Fruit fly (Drosophila melanogaster) whole organism, adult: ENCODE measurements around the gene CG43845.

Experiments used
- CG11617 ChIP-seq: fragments of 200-800 bp; sonication (Bioruptor generic); optimal IDR thresholded peaks from 2 replicates; lab custom pipeline; 2017; ENCODE audit warnings: mild to moderate bottlenecking, missing biosample characterization, missing genetic modification reagents, missing genetic modification characterization
- CG12768 ChIP-seq: fragments of 200-800 bp; sonication (Bioruptor generic); optimal IDR thresholded peaks from 2 replicates; lab custom pipeline; 2017; ENCODE audit warnings: missing biosample characterization, missing genetic modification characterization, mild to moderate bottlenecking, moderate library complexity, missing genetic modification reagents
- CG14711 ChIP-seq: fragments of 200-800 bp; sonication (Bioruptor generic); optimal IDR thresholded peaks from 2 replicates; lab custom pipeline; 2018; ENCODE audit warnings: missing biosample characterization, mild to moderate bottlenecking, missing genetic modification characterization, moderate library complexity
- CG5204 ChIP-seq: fragments of 200-800 bp; sonication (Bioruptor generic); optimal IDR thresholded peaks from 2 replicates; lab custom pipeline; 2016; ENCODE audit warnings: missing biosample characterization, missing genetic modification characterization
- CG7101 ChIP-seq: fragments of 200-800 bp; sonication (Bioruptor generic); optimal IDR thresholded peaks from 2 replicates; lab custom pipeline; 2018; ENCODE audit warnings: missing biosample characterization, mild to moderate bottlenecking, missing genetic modification characterization, moderate library complexity
- Hr96 ChIP-seq: fragments of 200-800 bp; sonication (Bioruptor generic); optimal IDR thresholded peaks from 2 replicates; lab custom pipeline; 2016; ENCODE audit warnings: missing biosample characterization, missing genetic modification characterization
- Mnt ChIP-seq: fragments of 200-800 bp; sonication (Bioruptor generic); optimal IDR thresholded peaks from 2 replicates; lab custom pipeline; 2016; ENCODE audit warnings: missing biosample characterization, mild to moderate bottlenecking, missing genetic modification characterization
- cnc ChIP-seq, 2 experiments: fragments of >200 bp; optimal IDR thresholded peaks; 2 replicates each; lab custom pipeline; 2017
- kay ChIP-seq: fragments of 200-800 bp; sonication (Bioruptor generic); peaks from one replicate; lab custom pipeline; 2016; ENCODE audit warnings: missing biosample characterization, missing genetic modification characterization, borderline replicate concordance
- ovo ChIP-seq: fragments of 200-800 bp; sonication (Bioruptor generic); optimal IDR thresholded peaks from 2 replicates; lab custom pipeline; 2016; ENCODE audit warnings: missing biosample characterization, missing genetic modification characterization
- pad ChIP-seq: fragments of 200-800 bp; sonication (Bioruptor generic); optimal IDR thresholded peaks from 3 replicates; lab custom pipeline; 2017; ENCODE audit warnings: missing biosample characterization, missing genetic modification characterization, mild to moderate bottlenecking, moderate library complexity, missing genetic modification reagents
- tj ChIP-seq: fragments of 200-800 bp; sonication (Bioruptor generic); optimal IDR thresholded peaks from 3 replicates; lab custom pipeline; 2017; ENCODE audit warnings: missing biosample characterization, mild to moderate bottlenecking, missing genetic modification characterization, moderate library complexity

DNA sequence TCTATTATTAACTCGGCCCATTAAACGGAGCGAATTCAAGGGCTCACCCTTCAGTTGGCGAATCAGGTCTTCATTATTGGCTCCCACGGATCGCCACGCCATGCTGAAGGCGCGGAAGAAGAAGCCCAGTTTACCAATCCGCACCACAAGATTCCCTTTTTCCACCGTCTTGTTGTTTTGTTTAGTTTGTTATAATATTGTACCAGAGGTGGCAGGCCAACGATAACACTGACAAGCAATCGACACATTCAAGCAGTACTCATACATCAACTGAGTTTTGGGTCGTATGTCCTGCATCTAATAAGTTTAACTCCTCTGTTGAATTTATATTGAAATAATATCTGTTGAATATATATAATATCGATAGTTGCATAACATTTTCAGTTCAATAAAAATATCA is 31.2 kb upstream of the CG43845 start, which contains the start of gene Pcmt:
- TF ChIP-seq pad (GFP tag; lab: Kevin White, UChicago) (no peak), ovo (no peak), CG5204 (GFP tag; lab: Kevin White, UChicago) (no peak), kay (GFP tag; lab: Kevin White, UChicago) (no peak), cnc (optimal IDR thresholded peaks at IDR 0.05; lab: Kevin White, UChicago) (no peak), Hr96 (GFP tag; lab: Kevin White, UChicago) (no peak), Mnt (GFP tag; lab: Kevin White, UChicago) (no peak), CG14711 (tag; lab: Kevin White, UChicago) (no peak), CG11617 (GFP tag; lab: Kevin White, UChicago) (no peak), tj (GFP tag; lab: Kevin White, UChicago) (no peak), CG12768 (GFP tag; lab: Kevin White, UChicago) (no peak), CG7101 (no peak)
